Fruit fly (Drosophila melanogaster): Measurements from ENCODE around the gene CG6013.

Gene CG6013

DNA sequence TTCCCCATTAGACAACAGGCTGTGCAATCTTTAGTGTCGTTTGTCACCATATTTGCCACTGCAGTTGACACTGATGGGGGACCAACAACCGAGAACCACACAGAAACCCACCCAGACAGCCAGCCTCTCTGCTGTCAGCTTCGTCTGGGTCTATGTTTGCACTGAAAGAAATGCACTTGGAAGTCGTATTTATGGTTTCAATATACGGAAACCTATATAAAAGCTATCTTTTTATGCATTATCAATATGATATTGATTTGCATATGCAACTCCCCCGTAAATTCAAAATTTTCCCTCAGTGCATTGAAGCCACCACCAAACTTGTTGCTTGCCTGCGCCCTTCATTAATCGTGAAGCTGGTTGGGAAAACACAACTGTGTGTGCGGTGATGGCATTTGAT is 42.9 kb downstream of the CG6013 start (continued):
- TF ChIP-seq CG17361 (GFP tag; IDR thresholded peaks at IDR 0.05) (no peak), Mrtf (GFP tag; IDR thresholded peaks at IDR 0.05) (no peak), row (GFP tag; IDR thresholded peaks at IDR 0.05) (peak; percentile 21; the same call in 1 of the 3 replicates), so (GFP tag; IDR thresholded peaks at IDR 0.05) (no peak), CG11695 (GFP tag; IDR thresholded peaks at IDR 0.05) (no peak), Blimp-1 (GFP tag; optimal IDR thresholded peaks at IDR 0.05) (peak; percentile 30), D (optimal IDR thresholded peaks at IDR 0.05) (no peak), D (GFP tag; optimal IDR thresholded peaks at IDR 0.05) (no peak), Lim3 (GFP tag; IDR thresholded peaks at IDR 0.05) (no peak), H2.0 (GFP tag; IDR thresholded peaks at IDR 0.05) (0 out of 2 replicates have a peak, but pooled peaks have one; percentile 22), HLH3B (GFP tag; IDR thresholded peaks at IDR 0.05) (peak; percentile 33; the same call in 1 of the 2 replicates), bigmax (GFP tag; optimal IDR thresholded peaks at IDR 0.05) (no peak), ssp (GFP tag; IDR thresholded peaks at IDR 0.05) (0 out of 2 replicates have a peak, but pooled peaks have one; percentile 23), CkIIα-i1 (GFP tag; IDR thresholded peaks at IDR 0.05) (no peak), CG18262 (tag; optimal IDR thresholded peaks at IDR 0.05) (peak; percentile 35), nmo (GFP tag; optimal IDR thresholded peaks at IDR 0.05) (peak; percentile 15), Hmr (GFP tag; optimal IDR thresholded peaks at IDR 0.05) (no peak), Bdp1 (GFP tag; optimal IDR thresholded peaks at IDR 0.05) (no peak), CG15479 (GFP tag; optimal IDR thresholded peaks at IDR 0.05) (no peak), ken (GFP tag; IDR thresholded peaks at IDR 0.05) (peak; percentile 40; the same call in 1 of the 3 replicates), CG11504 (tag; optimal IDR thresholded peaks at IDR 0.05) (peak; percentile 10), CG18764 (GFP tag; optimal IDR thresholded peaks at IDR 0.05) (no peak), scrt (GFP tag; optimal IDR thresholded peaks at IDR 0.05) (peak; percentile 4), Gug (GFP tag; IDR thresholded peaks at IDR 0.05) (peak; percentile 18; the same call in 1 of the 4 replicates), pan (optimal IDR thresholded peaks at IDR 0.05) (no peak), pan (GFP tag; optimal IDR thresholded peaks at IDR 0.05 in 1 of 2, IDR thresholded peaks at IDR 0.05 in 1 of 2) (no peak), CG34224 (GFP tag; IDR thresholded peaks at IDR 0.05; ENCODE audit: partially characterized antibody) (no peak), Drgx (GFP tag; IDR thresholded peaks at IDR 0.05) (peak; percentile 70), bsh (GFP tag; optimal IDR thresholded peaks at IDR 0.05) (peak; percentile 45 to 53), CG2712 (tag; optimal IDR thresholded peaks at IDR 0.05) (peak; percentile 47), jumu (GFP tag; optimal IDR thresholded peaks at IDR 0.05) (peak; percentile 15), PHDP (tag; optimal IDR thresholded peaks at IDR 0.05) (no peak), Sox102F (GFP tag; optimal IDR thresholded peaks at IDR 0.05) (peak; percentile 7), tap (tag; optimal IDR thresholded peaks at IDR 0.05) (no peak), dmrt11E (tag; optimal IDR thresholded peaks at IDR 0.05) (peak; percentile 18), CG30020 (tag; optimal IDR thresholded peaks at IDR 0.05) (no peak), Dfd (GFP tag; optimal IDR thresholded peaks at IDR 0.05) (no peak), CG14014 (GFP tag; IDR thresholded peaks at IDR 0.05) (0 out of 2 replicates have a peak, but pooled peaks have one; percentile 29), bowl (GFP tag; IDR thresholded peaks at IDR 0.05) (no peak), caup (GFP tag; optimal IDR thresholded peaks at IDR 0.05; ENCODE audit: severe bottlenecking) (no peak), ac (GFP tag; optimal IDR thresholded peaks at IDR 0.05) (no peak), sob (GFP tag; IDR thresholded peaks at IDR 0.05) (no peak), gem (tag; optimal IDR thresholded peaks at IDR 0.05) (peak; percentile 12), dysf (GFP tag; IDR thresholded peaks at IDR 0.05) (peak; percentile 21; the same call in 1 of the 3 replicates), ci (GFP tag; IDR thresholded peaks at IDR 0.05) (0 out of 3 replicates have a peak, but pooled peaks have one; percentile 12), ap (GFP tag; IDR thresholded peaks at IDR 0.05) (0 out of 2 replicates have a peak, but pooled peaks have one; percentile 9), CG14860 (GFP tag; IDR thresholded peaks at IDR 0.05; ENCODE audit: partially characterized antibody) (no peak), Ptx1 (GFP tag; IDR thresholded peaks at IDR 0.05) (peak; percentile 34; the same call in 1 of the 2 replicates), sim (GFP tag; IDR thresholded peaks at IDR 0.05) (no peak), ara (GFP tag; IDR thresholded peaks at IDR 0.05) (peak; percentile 53; the same call in 1 of the 2 replicates), lab (GFP tag; optimal IDR thresholded peaks at IDR 0.05) (no peak)

All from whole organism, embryonic.